Worm (Caenorhabditis elegans): ENCODE data around the gene ptr-22.

ce11 chrV:18967479-18968056 is 36.4 kb upstream of the ptr-22 start, which contains the start of gene Y39B6A.43:
- TF ChIP-seq lin-13 (tag; optimal IDR thresholded peaks at IDR 0.05) (peak; percentile 98), nhr-28 (tag; optimal IDR thresholded peaks at IDR 0.05) (no peak), M03D4.4 (tag; optimal IDR thresholded peaks at IDR 0.05) (peak; percentile 53), nhr-237 (tag; optimal IDR thresholded peaks at IDR 0.05) (peak; percentile 94), unc-39 (tag; optimal IDR thresholded peaks at IDR 0.05) (peak; percentile 58), ztf-11 (tag; optimal IDR thresholded peaks at IDR 0.05) (peak; percentile 66), pha-4 (tag; optimal IDR thresholded peaks at IDR 0.05) (peak; percentile 99), snpc-4 (tag; optimal IDR thresholded peaks at IDR 0.05) (no peak)
